Worm (Caenorhabditis elegans): ENCODE data around the gene nas-12.
A peak's percentile ranks its signal among the peaks of the same experiment; 100 is the strongest.

Gene nas-12

DNA sequence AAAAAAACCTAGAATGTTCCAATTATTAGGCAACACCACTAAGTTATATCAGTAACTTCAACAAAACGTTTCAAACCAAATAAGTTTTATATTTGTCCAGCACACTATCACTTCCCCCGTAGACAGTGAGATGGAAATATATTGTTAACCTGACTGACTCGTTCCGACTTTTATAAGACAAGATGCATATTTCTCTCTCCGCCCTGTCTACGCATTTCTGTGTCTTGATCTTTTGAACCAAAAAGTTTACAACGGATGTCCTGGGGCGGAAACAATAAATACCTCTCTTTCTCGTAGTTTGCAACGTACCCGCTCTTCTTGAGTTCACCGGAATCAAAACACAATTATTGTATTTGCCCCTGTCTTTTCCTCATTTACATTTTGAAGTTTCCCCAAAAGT, 27.4 kb downstream of the nas-12 start:
- TF ChIP-seq tbx-2 (tag; optimal IDR thresholded peaks at IDR 0.05): no peak
- TF ChIP-seq pax-1 (tag; optimal IDR thresholded peaks at IDR 0.05): no peak
- TF ChIP-seq T23F11.4 (GFP tag; optimal IDR thresholded peaks at IDR 0.05): no peak
- TF ChIP-seq tbx-7 (tag; optimal IDR thresholded peaks at IDR 0.05): no peak
- TF ChIP-seq madf-2 (tag; optimal IDR thresholded peaks at IDR 0.05): no peak
- no peak for TF ChIP-seq odd-2 (tag; optimal IDR thresholded peaks at IDR 0.05)
- TF ChIP-seq ceh-34 (tag; optimal IDR thresholded peaks at IDR 0.05): no peak
- TF ChIP-seq C08G9.2 (tag; optimal IDR thresholded peaks at IDR 0.05): no peak
- no peak for TF ChIP-seq zip-5 (tag; optimal IDR thresholded peaks at IDR 0.05)
- no peak for TF ChIP-seq ceh-14 (tag; optimal IDR thresholded peaks at IDR 0.05)
- TF ChIP-seq dmd-4 (tag; optimal IDR thresholded peaks at IDR 0.05; ENCODE audit: borderline replicate concordance): no peak
- no peak for TF ChIP-seq syd-9 (tag; optimal IDR thresholded peaks at IDR 0.05)
- TF ChIP-seq pat-9 (tag; optimal IDR thresholded peaks at IDR 0.05): no peak
- TF ChIP-seq ceh-9 (tag; optimal IDR thresholded peaks at IDR 0.05): no peak

DNA sequence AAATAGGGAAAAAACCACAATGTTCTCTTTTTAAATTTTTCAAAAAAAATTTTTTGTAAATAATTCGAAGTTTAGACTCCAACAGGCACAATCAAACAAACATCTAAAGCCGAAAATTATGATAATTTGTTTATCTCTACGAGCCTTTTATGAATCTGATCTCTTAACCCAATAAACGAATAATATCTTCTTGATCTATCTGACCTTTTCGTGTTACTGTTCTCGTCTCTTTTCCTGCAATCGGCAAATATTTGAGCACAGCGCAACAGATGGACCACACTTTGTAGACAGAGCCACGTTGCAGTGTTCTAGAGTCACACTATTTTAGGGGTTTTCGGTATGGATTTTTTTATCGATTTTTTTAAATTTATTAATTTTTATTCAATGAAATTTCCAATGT, 27.9 kb downstream of the nas-12 start:
- no peak for TF ChIP-seq ceh-34 (tag; optimal IDR thresholded peaks at IDR 0.05)
- no peak for TF ChIP-seq tbx-2 (tag; optimal IDR thresholded peaks at IDR 0.05)
- TF ChIP-seq zip-5 (tag; optimal IDR thresholded peaks at IDR 0.05): no peak
- no peak for TF ChIP-seq pha-2 (tag; optimal IDR thresholded peaks at IDR 0.05)
- no peak for TF ChIP-seq che-1 (tag; optimal IDR thresholded peaks at IDR 0.05)
- TF ChIP-seq sdc-2 (tag; optimal IDR thresholded peaks at IDR 0.05): no peak
- TF ChIP-seq odd-2 (tag; optimal IDR thresholded peaks at IDR 0.05): no peak

DNA sequence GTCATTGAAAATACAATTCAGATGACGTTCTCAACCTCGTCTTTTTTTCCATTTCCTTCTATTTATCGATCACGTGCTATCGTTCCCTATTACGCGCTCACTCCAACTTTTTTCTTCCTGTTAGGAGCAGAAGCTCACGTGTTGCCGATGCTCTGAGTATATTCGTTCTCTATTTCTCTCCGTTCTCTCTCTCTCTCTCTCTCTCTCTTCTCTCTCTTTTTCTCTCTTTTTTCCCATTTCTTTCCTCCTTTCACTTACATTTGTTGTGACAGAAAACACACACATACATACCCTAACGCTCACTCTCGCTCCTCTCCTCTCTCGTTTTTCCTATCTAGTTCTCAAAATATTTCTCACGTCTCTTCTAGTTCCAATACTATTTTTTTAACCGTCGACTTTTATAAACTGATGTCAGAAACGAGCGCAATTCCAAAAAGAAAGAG, 28.5 kb downstream of the nas-12 start:
- no peak for TF ChIP-seq unc-3 (GFP tag; conservative IDR thresholded peaks at IDR 0.05)
- no peak for TF ChIP-seq unc-3 (tag; optimal IDR thresholded peaks at IDR 0.05)
- no peak for TF ChIP-seq fax-1 (tag; optimal IDR thresholded peaks at IDR 0.05)
- TF ChIP-seq madf-2 (tag; optimal IDR thresholded peaks at IDR 0.05): no peak
- no peak for TF ChIP-seq hlh-13 (GFP tag; optimal IDR thresholded peaks at IDR 0.05)
- no peak for TF ChIP-seq lin-11 (tag; optimal IDR thresholded peaks at IDR 0.05)
- TF ChIP-seq C38D4.7 (GFP tag; optimal IDR thresholded peaks at IDR 0.05): no peak
- TF ChIP-seq ceh-6 (GFP tag; optimal IDR thresholded peaks at IDR 0.05): no peak
- TF ChIP-seq ceh-45 (GFP tag; IDR thresholded peaks at IDR 0.05): no peak
- peak; percentile 77 for TF ChIP-seq unc-55 (GFP tag; optimal IDR thresholded peaks at IDR 0.05)
- TF ChIP-seq ceh-22 (tag; optimal IDR thresholded peaks at IDR 0.05): no peak
- TF ChIP-seq ref-2 (tag; optimal IDR thresholded peaks at IDR 0.05): peak; percentile 66
- TF ChIP-seq C08G9.2 (tag; optimal IDR thresholded peaks at IDR 0.05): peak; percentile 44
- TF ChIP-seq unc-86 (tag; optimal IDR thresholded peaks at IDR 0.05): no peak
- TF ChIP-seq pha-4 (tag; optimal IDR thresholded peaks at IDR 0.05): no peak
- no peak for TF ChIP-seq K02D7.2 (tag; optimal IDR thresholded peaks at IDR 0.05)
- no peak for TF ChIP-seq K09A11.1 (tag; optimal IDR thresholded peaks at IDR 0.05; ENCODE audit: insufficient read depth)
- TF ChIP-seq ahr-1 (tag; optimal IDR thresholded peaks at IDR 0.05): no peak
- TF ChIP-seq ttx-3 (tag; optimal IDR thresholded peaks at IDR 0.05): no peak
- TF ChIP-seq sdc-2 (tag; optimal IDR thresholded peaks at IDR 0.05): no peak
- TF ChIP-seq rnt-1 (tag; optimal IDR thresholded peaks at IDR 0.05): no peak
- no peak for TF ChIP-seq tbx-7 (tag; optimal IDR thresholded peaks at IDR 0.05)
- no peak for TF ChIP-seq odd-2 (tag; optimal IDR thresholded peaks at IDR 0.05)
- TF ChIP-seq syd-9 (tag; optimal IDR thresholded peaks at IDR 0.05): no peak
- no peak for TF ChIP-seq ceh-48 (tag; optimal IDR thresholded peaks at IDR 0.05)
- TF ChIP-seq pag-3 (tag; optimal IDR thresholded peaks at IDR 0.05; ENCODE audit: borderline replicate concordance): peak; percentile 5
- TF ChIP-seq pax-1 (tag; optimal IDR thresholded peaks at IDR 0.05): no peak
- no peak for TF ChIP-seq hlh-6 (tag; optimal IDR thresholded peaks at IDR 0.05)
- no peak for TF ChIP-seq pat-9 (tag; optimal IDR thresholded peaks at IDR 0.05)
- peak; percentile 17 for TF ChIP-seq eyg-1 (tag; optimal IDR thresholded peaks at IDR 0.05)
- no peak for TF ChIP-seq ceh-19 (GFP tag; optimal IDR thresholded peaks at IDR 0.05)
- no peak for TF ChIP-seq elt-4 (tag; optimal IDR thresholded peaks at IDR 0.05)
- peak; percentile 61 for TF ChIP-seq ceh-31 (tag; optimal IDR thresholded peaks at IDR 0.05)
- no peak for TF ChIP-seq hlh-8 (tag; optimal IDR thresholded peaks at IDR 0.05)
- TF ChIP-seq mec-3 (tag; optimal IDR thresholded peaks at IDR 0.05; ENCODE audit: borderline replicate concordance): no peak
- peak; percentile 64 for TF ChIP-seq nfya-1 (tag; optimal IDR thresholded peaks at IDR 0.05)
- no peak for TF ChIP-seq sox-2 (GFP tag; IDR thresholded peaks at IDR 0.05)
- TF ChIP-seq unc-42 (tag; optimal IDR thresholded peaks at IDR 0.05): peak; percentile 77
- no peak for TF ChIP-seq ztf-16 (tag; optimal IDR thresholded peaks at IDR 0.05)

All from whole organism, late embryonic.